Worm (Caenorhabditis elegans): ENCODE measurements around the gene T20G5.12.

Gene T20G5.12

DNA sequence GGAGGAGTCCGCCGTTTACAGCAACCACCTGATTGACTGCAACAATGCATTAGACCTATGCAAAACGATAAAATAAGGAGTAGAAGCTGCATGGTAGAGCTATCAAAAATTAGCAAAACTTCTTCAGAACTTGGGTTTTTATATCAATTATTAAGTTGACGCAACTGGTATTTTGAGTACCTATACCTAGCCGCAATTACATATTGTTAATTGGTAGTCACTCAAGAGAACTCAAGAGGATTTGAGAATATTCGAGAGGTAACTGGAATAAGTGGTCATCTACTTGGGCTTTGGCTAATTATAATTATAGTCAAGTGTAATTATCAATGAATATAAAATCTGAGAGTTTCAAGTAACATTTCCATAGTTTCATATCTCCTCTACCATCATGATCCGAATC is at the start of gene T20G5.12, which contains the start of gene T20G5.13:
Gene T20G5.12 (plus strand): TSS at position 370 of the 400 bp plus-strand sequence.
Gene T20G5.13 (minus strand): TSS at position 101 of the 400 bp plus-strand sequence.
- no peak for TF ChIP-seq ama-1 (optimal IDR thresholded peaks at IDR 0.05)
- no peak for TF ChIP-seq ceh-90 (tag; optimal IDR thresholded peaks at IDR 0.05)
- TF ChIP-seq F16B12.6 (tag; optimal IDR thresholded peaks at IDR 0.05): no peak
- TF ChIP-seq rnt-1 (tag; optimal IDR thresholded peaks at IDR 0.05): no peak
- TF ChIP-seq fos-1 (tag; optimal IDR thresholded peaks at IDR 0.05): no peak
- TF ChIP-seq egl-27 (tag; optimal IDR thresholded peaks at IDR 0.05): no peak
- TF ChIP-seq irx-1 (tag; optimal IDR thresholded peaks at IDR 0.05): no peak
- TF ChIP-seq elt-2 (tag; optimal IDR thresholded peaks at IDR 0.05): no peak
- TF ChIP-seq fkh-8 (tag; optimal IDR thresholded peaks at IDR 0.05): no peak
- TF ChIP-seq nhr-84 (tag; optimal IDR thresholded peaks at IDR 0.05): no peak
- TF ChIP-seq pag-3 (tag; optimal IDR thresholded peaks at IDR 0.05; ENCODE audit: borderline replicate concordance, insufficient read depth): no peak
- TF ChIP-seq mef-2 (tag; optimal IDR thresholded peaks at IDR 0.05): no peak
- TF ChIP-seq unc-86 (tag; optimal IDR thresholded peaks at IDR 0.05): no peak
- TF ChIP-seq dsc-1 (tag; optimal IDR thresholded peaks at IDR 0.05): no peak
- no peak for TF ChIP-seq nhr-85 (tag)
- no peak for TF ChIP-seq nhr-71 (tag; optimal IDR thresholded peaks at IDR 0.05)
- TF ChIP-seq nhr-12 (tag; optimal IDR thresholded peaks at IDR 0.05): no peak
- TF ChIP-seq dpl-1 (GFP tag; optimal IDR thresholded peaks at IDR 0.05): no peak
- no peak for TF ChIP-seq ceh-63 (GFP tag; optimal IDR thresholded peaks at IDR 0.05)
- no peak for TF ChIP-seq nhr-47 (tag; optimal IDR thresholded peaks at IDR 0.05)

DNA sequence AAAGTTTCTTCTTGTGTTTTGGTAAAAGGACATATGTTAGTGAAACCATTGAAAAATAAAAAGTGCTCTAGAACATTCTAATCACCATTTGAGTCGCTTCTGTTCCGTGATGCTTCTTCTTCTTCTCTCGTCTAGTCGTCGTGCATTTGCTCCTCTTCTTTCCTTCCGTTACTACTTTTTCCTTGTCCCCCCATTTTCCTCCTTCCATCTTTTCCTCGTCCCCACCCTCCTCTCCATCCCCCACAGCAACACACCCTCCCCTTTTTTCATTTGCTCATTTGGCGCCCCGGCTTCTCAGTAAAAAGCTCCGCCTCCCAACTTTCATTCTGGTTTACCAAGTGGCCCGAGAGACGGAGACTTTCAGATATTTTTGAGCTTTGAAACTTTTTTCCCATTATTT is 49.7 kb upstream of the T20G5.12 start:
- TF ChIP-seq efl-1 (optimal IDR thresholded peaks at IDR 0.05) (no peak), efl-1 (GFP tag; optimal IDR thresholded peaks at IDR 0.05 in 1 of 2) (peak in 1 of 2 experiments; percentile 14), ceh-82 (tag; optimal IDR thresholded peaks at IDR 0.05) (peak in 2 of 3 experiments; percentile 10 to 49), egl-13 (tag; optimal IDR thresholded peaks at IDR 0.05) (no peak), unc-98 (GFP tag; IDR thresholded peaks at IDR 0.05) (no peak), ceh-88 (GFP tag; IDR thresholded peaks at IDR 0.05) (no peak), jun-1 (tag; optimal IDR thresholded peaks at IDR 0.05) (no peak), fkh-8 (tag; optimal IDR thresholded peaks at IDR 0.05) (peak; percentile 73), lin-13 (GFP tag; optimal IDR thresholded peaks at IDR 0.05) (no peak), snu-23 (GFP tag; optimal IDR thresholded peaks at IDR 0.05) (peak; percentile 13), tlp-1 (tag; optimal IDR thresholded peaks at IDR 0.05) (no peak), sup-37 (GFP tag; optimal IDR thresholded peaks at IDR 0.05) (no peak), fkh-4 (tag; optimal IDR thresholded peaks at IDR 0.05; ENCODE audit: borderline replicate concordance) (no peak), lir-3 (tag; optimal IDR thresholded peaks at IDR 0.05; ENCODE audit: poor library complexity) (no peak), mdl-1 (tag; optimal IDR thresholded peaks at IDR 0.05) (no peak), lin-15B (tag; optimal IDR thresholded peaks at IDR 0.05) (no peak), dsc-1 (tag; optimal IDR thresholded peaks at IDR 0.05) (no peak), nhr-237 (tag; optimal IDR thresholded peaks at IDR 0.05) (no peak), rnt-1 (tag; optimal IDR thresholded peaks at IDR 0.05) (peak; percentile 42), elt-2 (tag; optimal IDR thresholded peaks at IDR 0.05) (no peak), lin-35 (GFP tag; optimal IDR thresholded peaks at IDR 0.05) (peak in 1 of 2 experiments; percentile 39), nhr-85 (tag) (no peak), ztf-4 (tag; optimal IDR thresholded peaks at IDR 0.05) (peak; percentile 8), nhr-76 (tag; optimal IDR thresholded peaks at IDR 0.05) (no peak), fkh-10 (GFP tag; optimal IDR thresholded peaks at IDR 0.05) (peak; percentile 35), nhr-28 (tag; optimal IDR thresholded peaks at IDR 0.05) (no peak), skn-1 (tag; optimal IDR thresholded peaks at IDR 0.05) (no peak), isw-1 (GFP tag; IDR thresholded peaks at IDR 0.05) (no peak), hlh-17 (GFP tag; optimal IDR thresholded peaks at IDR 0.05; ENCODE audit: borderline replicate concordance) (no peak), lsy-2 (tag; optimal IDR thresholded peaks at IDR 0.05) (peak in 1 of 2 experiments; percentile 26), lin-39 (tag; optimal IDR thresholded peaks at IDR 0.05) (no peak), sox-4 (tag; optimal IDR thresholded peaks at IDR 0.05) (no peak), ceh-90 (tag; optimal IDR thresholded peaks at IDR 0.05) (no peak), mep-1 (tag; optimal IDR thresholded peaks at IDR 0.05) (peak; percentile 11), pqm-1 (tag; optimal IDR thresholded peaks at IDR 0.05) (no peak), zag-1 (tag; optimal IDR thresholded peaks at IDR 0.05) (no peak), ets-5 (GFP tag; IDR thresholded peaks at IDR 0.05) (no peak), hlh-4 (tag; optimal IDR thresholded peaks at IDR 0.05) (no peak), Y116A8C.19 (tag; optimal IDR thresholded peaks at IDR 0.05; ENCODE audit: borderline replicate concordance) (no peak)
